Fruit fly (Drosophila melanogaster) whole organism, embryonic: ENCODE results near the gene kud.

Experiments
- CG17328 ChIP-seq: fragments of 200-800 bp; sonication (Bioruptor generic); IDR thresholded peaks from 2 replicates; pipeline ENCODE4 v1.3.6; 2022; ENCODE audit warnings: missing biosample characterization, missing genetic modification characterization
- fd64A ChIP-seq: fragments of 200-800 bp; sonication (Bioruptor generic); optimal IDR thresholded peaks from 3 replicates; lab custom pipeline; 2018; ENCODE audit warnings: missing biosample characterization, mild to moderate bottlenecking, missing genetic modification characterization
- hb ChIP-seq: fragments of 200-800 bp; sonication (Bioruptor generic); IDR thresholded peaks from 3 replicates; pipeline ENCODE4 v1.3.6; 2022; ENCODE audit warnings: missing biosample characterization, missing genetic modification characterization; ENCODE audit not compliant: partially characterized antibody

- no peak for TF ChIP-seq CG17328 (GFP tag; lab: Robert Waterston, UW)
- TF ChIP-seq hb (GFP tag; lab: Robert Waterston, UW) = no peak
- TF ChIP-seq fd64A (GFP tag; lab: Kevin White, UChicago) = no peak
Measured at dm6 chr3L:16854387-16855033, 9.7 kb upstream of the kud start.
